Worm (Caenorhabditis elegans) whole organism, mixed stage, embryonic: ENCODE results near the gene F43E12.1.

Experiments
- bed-3 ChIP-seq: fragments of 200-800 bp; sonication (Bioruptor generic); optimal IDR thresholded peaks from 3 replicates; lab custom pipeline; 2018; ENCODE audit warnings: mild to moderate bottlenecking, missing genetic modification characterization, moderate library complexity, missing compliant biosample characterization
- blmp-1 ChIP-seq: fragments of 150-350 bp; optimal IDR thresholded peaks from 2 replicates; lab custom pipeline; 2014; ENCODE audit warnings: missing biosample characterization, missing genetic modification characterization
- ceh-39 ChIP-seq: fragments of 150-350 bp; optimal IDR thresholded peaks from 2 replicates; lab custom pipeline; 2014; ENCODE audit warnings: missing biosample characterization, missing genetic modification characterization
- ceh-43 ChIP-seq: fragments of 200-800 bp; sonication (Bioruptor generic); optimal IDR thresholded peaks from 2 replicates; lab custom pipeline; 2018; ENCODE audit warnings: mild to moderate bottlenecking, missing genetic modification characterization, moderate library complexity, missing compliant biosample characterization
- ceh-83 ChIP-seq: fragments of 200-800 bp; sonication (Bioruptor generic); optimal IDR thresholded peaks from 2 replicates; lab custom pipeline; 2018; ENCODE audit warnings: mild to moderate bottlenecking, missing genetic modification characterization, missing compliant biosample characterization
- ces-1 ChIP-seq: fragments of 150-350 bp; optimal IDR thresholded peaks from 2 replicates; lab custom pipeline; 2014; ENCODE audit warnings: missing biosample characterization, missing genetic modification reagents, missing genetic modification characterization
- cnd-1 ChIP-seq: fragments of 200-800 bp; sonication (Bioruptor generic); optimal IDR thresholded peaks from 2 replicates; lab custom pipeline; 2018; ENCODE audit warnings: mild to moderate bottlenecking, missing genetic modification characterization, missing compliant biosample characterization
- drap-1 ChIP-seq: fragments of 200-800 bp; sonication (Bioruptor generic); optimal IDR thresholded peaks from 3 replicates; lab custom pipeline; 2018; ENCODE audit warnings: mild to moderate bottlenecking, missing genetic modification characterization, missing compliant biosample characterization
- elt-1 ChIP-seq: sonication (generic microtip); optimal IDR thresholded peaks from 2 replicates; lab custom pipeline; 2017; ENCODE audit warnings: missing genetic modification characterization, mild to moderate bottlenecking, missing compliant biosample characterization, antibody characterized with exemption, moderate library complexity, borderline replicate concordance; ENCODE audit not compliant: insufficient read depth
- elt-3 ChIP-seq: fragments of 150-350 bp; optimal IDR thresholded peaks from 2 replicates; lab custom pipeline; 2014; ENCODE audit warnings: missing biosample characterization, missing genetic modification characterization
- ham-2 ChIP-seq: fragments of 200-800 bp; sonication (Bioruptor generic); optimal IDR thresholded peaks from 2 replicates; lab custom pipeline; 2018; ENCODE audit warnings: mild to moderate bottlenecking, missing genetic modification characterization, missing compliant biosample characterization
- hlh-1 ChIP-seq: fragments of 150-350 bp; optimal IDR thresholded peaks from 2 replicates; lab custom pipeline; 2014; ENCODE audit warnings: missing biosample characterization, missing genetic modification reagents, missing genetic modification characterization
- lin-13 ChIP-seq: fragments of 150-350 bp; optimal IDR thresholded peaks from 2 replicates; lab custom pipeline; 2014; ENCODE audit warnings: missing biosample characterization, missing genetic modification characterization
- lin-32 ChIP-seq: fragments of 200-800 bp; sonication (Bioruptor generic); optimal IDR thresholded peaks from 2 replicates; lab custom pipeline; 2018; ENCODE audit warnings: mild to moderate bottlenecking, missing genetic modification characterization, missing compliant biosample characterization
- lsy-2 ChIP-seq: fragments of 150-350 bp; optimal IDR thresholded peaks from 2 replicates; lab custom pipeline; 2014; ENCODE audit warnings: missing biosample characterization, missing genetic modification characterization
- mab-5 ChIP-seq: fragments of 150-350 bp; optimal IDR thresholded peaks from 2 replicates; lab custom pipeline; 2014; ENCODE audit warnings: missing biosample characterization, missing genetic modification characterization
- mls-2 ChIP-seq: sonication (generic microtip); optimal IDR thresholded peaks from 2 replicates; lab custom pipeline; 2016; ENCODE audit warnings: mild to moderate bottlenecking, missing genetic modification characterization, moderate library complexity, missing compliant biosample characterization
- nhr-12 ChIP-seq: fragments of 150-350 bp; optimal IDR thresholded peaks from 2 replicates; lab custom pipeline; 2014; ENCODE audit warnings: missing biosample characterization, missing genetic modification characterization
- nhr-2 ChIP-seq: fragments of 150-350 bp; optimal IDR thresholded peaks from 2 replicates; lab custom pipeline; 2014; ENCODE audit warnings: missing biosample characterization, missing genetic modification characterization
- nhr-237 ChIP-seq: fragments of 150-350 bp; optimal IDR thresholded peaks from 2 replicates; lab custom pipeline; 2014; ENCODE audit warnings: missing biosample characterization, missing genetic modification characterization
- nhr-76 ChIP-seq: sonication (generic microtip); optimal IDR thresholded peaks from 2 replicates; lab custom pipeline; 2017; ENCODE audit warnings: missing biosample characterization, missing genetic modification characterization
- pha-4 ChIP-seq: fragments of 150-350 bp; optimal IDR thresholded peaks from 2 replicates; lab custom pipeline; 2018; ENCODE audit warnings: missing biosample characterization, missing genetic modification reagents, missing genetic modification characterization
- sem-2 ChIP-seq: fragments of 200-800 bp; sonication (Bioruptor generic); optimal IDR thresholded peaks from 2 replicates; lab custom pipeline; 2018; ENCODE audit warnings: mild to moderate bottlenecking, missing genetic modification characterization, missing compliant biosample characterization
- snpc-4 ChIP-seq: fragments of 150-350 bp; optimal IDR thresholded peaks from 2 replicates; lab custom pipeline; 2014; ENCODE audit warnings: missing biosample characterization, missing genetic modification characterization
- sptf-1 ChIP-seq: sonication (generic microtip); optimal IDR thresholded peaks from 2 replicates; lab custom pipeline; 2017; ENCODE audit warnings: mild to moderate bottlenecking, missing genetic modification characterization, moderate library complexity, missing compliant biosample characterization
- tbx-8 ChIP-seq: fragments of 200-800 bp; sonication (Bioruptor generic); optimal IDR thresholded peaks from 2 replicates; lab custom pipeline; 2018; ENCODE audit warnings: mild to moderate bottlenecking, missing genetic modification characterization, moderate library complexity, missing compliant biosample characterization
- unc-120 ChIP-seq: sonication (generic microtip); optimal IDR thresholded peaks from 2 replicates; lab custom pipeline; 2017; ENCODE audit warnings: missing genetic modification characterization, missing compliant biosample characterization; ENCODE audit not compliant: poor library complexity, severe bottlenecking
- unc-39 ChIP-seq: fragments of 150-350 bp; optimal IDR thresholded peaks from 2 replicates; lab custom pipeline; 2014; ENCODE audit warnings: missing biosample characterization, missing genetic modification characterization
- unc-62 ChIP-seq: fragments of 150-350 bp; optimal IDR thresholded peaks from 2 replicates; lab custom pipeline; 2014; ENCODE audit warnings: missing biosample characterization, missing genetic modification reagents, missing genetic modification characterization
- zip-8 ChIP-seq: fragments of 150-350 bp; optimal IDR thresholded peaks from 2 replicates; lab custom pipeline; 2014; ENCODE audit warnings: missing biosample characterization, missing genetic modification characterization
- ztf-11 ChIP-seq: fragments of 150-350 bp; optimal IDR thresholded peaks from 2 replicates; lab custom pipeline; 2014; ENCODE audit warnings: missing biosample characterization, missing genetic modification characterization

F43E12.1 gene

DNA sequence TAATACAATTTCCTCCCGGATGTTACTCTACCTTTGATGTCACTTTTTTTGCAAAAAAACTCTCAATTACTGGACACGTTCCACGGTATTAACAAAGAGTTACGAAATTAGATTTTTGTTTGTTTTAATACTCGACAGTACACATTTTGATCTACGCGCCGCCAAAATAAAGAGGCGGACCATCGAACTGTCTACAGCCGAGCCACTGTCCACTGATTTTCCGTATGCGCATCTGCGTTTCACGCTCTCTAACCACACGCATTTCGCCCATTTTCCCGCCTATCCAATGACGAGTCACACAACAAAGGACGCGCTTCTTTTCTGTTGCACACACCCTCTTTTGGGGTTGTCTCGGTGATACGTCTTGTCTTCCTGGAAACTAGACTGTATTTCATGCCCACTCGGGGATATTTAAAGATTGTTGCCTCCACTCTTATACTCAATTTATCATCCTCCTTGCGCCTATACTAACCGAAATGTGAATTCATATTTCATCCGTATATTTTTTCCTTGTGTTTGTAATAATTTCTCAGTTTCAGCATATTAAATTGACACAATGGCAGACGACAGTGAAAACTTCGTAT, 22.5 kb downstream of the F43E12.1 start, which contains the start of gene C55B6.1:
C55B6.1 (plus strand) TSS at position 534 of the 584 bp plus-strand sequence.
- no peak for TF ChIP-seq nhr-237 (tag; lab: Kevin White, UChicago)
- TF ChIP-seq mls-2, result no peak
- no peak for TF ChIP-seq blmp-1 (tag; lab: Kevin White, UChicago)
- TF ChIP-seq ceh-39, result no peak

ce11 chrX:7200475-7200874, 23.0 kb downstream of the F43E12.1 start:
- TF ChIP-seq mls-2 (no peak), nhr-12 (tag; lab: Kevin White, UChicago) (no peak), ceh-83 (GFP tag; lab: Kevin White, UChicago) (no peak), ces-1 (GFP tag; lab: Kevin White, UChicago) (no peak), lin-32 (GFP tag; lab: Kevin White, UChicago) (no peak), ham-2 (GFP tag; lab: Kevin White, UChicago) (no peak), elt-1 (tag; lab: Kevin White, UChicago) (no peak), lin-13 (tag; lab: Kevin White, UChicago) (no peak), unc-62 (GFP tag; lab: Kevin White, UChicago) (no peak), tbx-8 (no peak), blmp-1 (tag; lab: Kevin White, UChicago) (no peak), nhr-237 (tag; lab: Kevin White, UChicago) (no peak), bed-3 (GFP tag; lab: Kevin White, UChicago) (no peak), lsy-2 (tag; lab: Kevin White, UChicago) (no peak), sem-2 (GFP tag; lab: Kevin White, UChicago) (no peak)

- TF ChIP-seq ztf-11 (tag; lab: Kevin White, UChicago) (no peak), zip-8 (tag; lab: Kevin White, UChicago) (peak; percentile 95), tbx-8 (no peak), cnd-1 (tag; lab: Kevin White, UChicago) (no peak), snpc-4 (no peak), lin-32 (GFP tag; lab: Kevin White, UChicago) (no peak)
Observed at ce11 chrX:7204175-7204574, 26.7 kb downstream of the F43E12.1 start.

ce11 chrX:7205195-7205594, 27.8 kb downstream of the F43E12.1 start, which contains the start of gene C55B6.5:
Gene C55B6.5 (minus strand): TSS chrX:7205295.
- TF ChIP-seq pha-4, result no peak
- TF ChIP-seq ces-1 (GFP tag; lab: Kevin White, UChicago), result no peak
- TF ChIP-seq elt-3 (tag; lab: Kevin White, UChicago), result no peak
- no peak for TF ChIP-seq elt-1 (tag; lab: Kevin White, UChicago)

ce11 chrX:7206419-7206818, 29.0 kb downstream of the F43E12.1 start, which contains the start of gene ZK867.2:
Gene ZK867.2 (plus strand): TSS chrX:7206719.
- TF ChIP-seq ceh-39 (no peak), pha-4 (no peak), unc-120 (no peak), ceh-83 (GFP tag; lab: Kevin White, UChicago) (no peak)

DNA sequence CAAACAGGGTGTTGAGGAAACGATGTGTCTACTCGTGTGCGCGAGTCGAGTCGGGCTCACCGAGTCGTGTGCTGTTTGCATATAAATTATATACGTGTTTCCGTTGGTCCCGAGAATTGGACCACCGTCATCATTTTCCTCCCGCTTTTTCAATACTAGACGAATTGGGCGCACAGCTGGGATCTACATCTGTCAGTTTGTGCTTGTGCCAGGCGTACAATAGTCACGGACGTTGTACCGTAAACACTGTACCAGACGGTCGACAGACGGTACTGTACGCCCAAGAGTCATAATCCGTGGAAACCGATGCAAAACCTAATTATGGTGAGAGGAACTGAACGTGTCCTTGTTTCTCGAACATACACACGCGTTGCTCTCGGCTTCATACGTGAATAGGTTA, 31.7 kb downstream of the F43E12.1 start:
- TF ChIP-seq sptf-1 (tag; lab: Kevin White, UChicago) (no peak), mab-5 (tag; lab: Kevin White, UChicago) (no peak), nhr-76 (tag; lab: Kevin White, UChicago) (no peak), ces-1 (GFP tag; lab: Kevin White, UChicago) (peak; percentile 30), drap-1 (no peak), ceh-83 (GFP tag; lab: Kevin White, UChicago) (no peak), hlh-1 (no peak), unc-39 (tag; lab: Kevin White, UChicago) (no peak), cnd-1 (tag; lab: Kevin White, UChicago) (peak; percentile 87), blmp-1 (tag; lab: Kevin White, UChicago) (no peak), nhr-12 (tag; lab: Kevin White, UChicago) (no peak), ceh-43 (GFP tag; lab: Kevin White, UChicago) (no peak), nhr-2 (tag; lab: Kevin White, UChicago) (no peak), lin-32 (GFP tag; lab: Kevin White, UChicago) (peak; percentile 80)
